Fruit fly (Drosophila melanogaster) whole organism: ENCODE results near the gene CG13893.
A peak's percentile ranks its signal among the peaks of the same experiment; 100 is the strongest.

Experiments
- CG8478 ChIP-seq: fragments of >200 bp; optimal IDR thresholded peaks from 2 replicates; lab custom pipeline; 2018; ENCODE audit warnings: inconsistent platforms
- Dll ChIP-seq: fragments of >200 bp; optimal IDR thresholded peaks from 2 replicates; lab custom pipeline; 2017
- EcR ChIP-seq, 2 experiments: fragments of >200 bp; optimal IDR thresholded peaks; 2 replicates each; lab custom pipeline; 2017; ENCODE audit warnings: missing biosample characterization in 2 of 2, missing genetic modification characterization in 2 of 2, missing genetic modification reagents in 2 of 2
- pan ChIP-seq: fragments of >200 bp; optimal IDR thresholded peaks from 2 replicates; lab custom pipeline; 2017
- psq ChIP-seq: fragments of >200 bp; optimal IDR thresholded peaks from 2 replicates; lab custom pipeline; 2017
- usp ChIP-seq: fragments of >200 bp; optimal IDR thresholded peaks from 2 replicates; lab custom pipeline; 2017; ENCODE audit warnings: missing biosample characterization, missing genetic modification characterization, mixed read lengths

Gene CG13893

dm6 chr3L:632058-632457 is 28.2 kb upstream of the CG13893 start:
- no peak for TF ChIP-seq pan
- no peak for TF ChIP-seq Dll (lab: Kevin White, UChicago)
- no peak for TF ChIP-seq usp (GFP tag; lab: Kevin White, UChicago)
- no peak for TF ChIP-seq psq
- no peak for TF ChIP-seq CG8478 (lab: Kevin White, UChicago)
- TF ChIP-seq EcR (GFP tag; optimal IDR thresholded peaks at IDR 0.05; lab: Kevin White, UChicago) = no peak

- TF ChIP-seq usp (GFP tag; lab: Kevin White, UChicago) (no peak), Dll (lab: Kevin White, UChicago) (peak; percentile 5), CG8478 (lab: Kevin White, UChicago) (no peak)
Observed at dm6 chr3L:630666-631065, 26.9 kb upstream of the CG13893 start.

dm6 chr3L:629916-630663 is 26.3 kb upstream of the CG13893 start:
- TF ChIP-seq Dll (lab: Kevin White, UChicago) = peak; percentile 3
- no peak for TF ChIP-seq psq

- no peak for TF ChIP-seq Dll (lab: Kevin White, UChicago)
- TF ChIP-seq CG8478 (lab: Kevin White, UChicago) = no peak
- no peak for TF ChIP-seq usp (GFP tag; lab: Kevin White, UChicago)
- TF ChIP-seq EcR (GFP tag; optimal IDR thresholded peaks at IDR 0.05; lab: Kevin White, UChicago) = no peak
- TF ChIP-seq psq = no peak
Observed at dm6 chr3L:629353-629915, 25.6 kb upstream of the CG13893 start.

DNA sequence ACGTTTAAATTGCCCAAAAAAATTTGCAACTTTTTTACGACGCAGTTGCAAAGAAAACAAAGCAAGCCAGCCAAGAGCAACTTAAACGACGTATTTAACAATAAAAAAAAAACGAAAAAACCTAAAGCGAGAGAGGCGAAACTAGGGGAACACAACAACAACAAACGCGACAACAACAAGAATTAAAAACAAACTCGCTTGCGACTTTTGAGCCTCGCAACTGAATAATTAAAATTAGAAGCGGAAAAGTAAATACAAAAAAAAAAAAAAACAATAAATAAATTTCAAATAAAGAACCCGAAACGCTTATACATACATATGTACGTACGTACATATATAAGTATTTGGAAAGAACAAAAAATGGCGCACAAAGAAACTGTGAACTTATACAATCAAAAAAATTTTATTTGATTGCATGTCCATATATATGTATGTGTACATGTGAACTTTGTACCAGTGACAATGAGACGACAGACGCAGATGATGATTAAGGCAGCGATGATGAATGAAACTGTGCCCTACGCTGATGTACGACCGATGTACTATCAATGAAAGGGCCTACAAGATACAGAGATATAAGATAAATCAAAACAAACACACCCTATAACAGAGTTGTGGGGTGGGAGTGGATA is 25.0 kb upstream of the CG13893 start:
- TF ChIP-seq pan = no peak
- TF ChIP-seq CG8478 (lab: Kevin White, UChicago) = no peak
- TF ChIP-seq psq = no peak
- no peak for TF ChIP-seq usp (GFP tag; lab: Kevin White, UChicago)
- no peak for TF ChIP-seq Dll (lab: Kevin White, UChicago)
- no peak for TF ChIP-seq EcR (GFP tag; optimal IDR thresholded peaks at IDR 0.05; lab: Kevin White, UChicago)

dm6 chr3L:627819-628601 is 24.2 kb upstream of the CG13893 start:
- TF ChIP-seq EcR (GFP tag; optimal IDR thresholded peaks at IDR 0.05; lab: Kevin White, UChicago) = peak in 1 of 2 experiments; percentile 61
- TF ChIP-seq CG8478 (lab: Kevin White, UChicago) = peak; percentile 49
- TF ChIP-seq usp (GFP tag; lab: Kevin White, UChicago) = no peak
- no peak for TF ChIP-seq pan
- TF ChIP-seq Dll (lab: Kevin White, UChicago) = peak; percentile 70
- no peak for TF ChIP-seq psq

- no peak for TF ChIP-seq psq
Observed at dm6 chr3L:627370-627769, 23.6 kb upstream of the CG13893 start.

DNA sequence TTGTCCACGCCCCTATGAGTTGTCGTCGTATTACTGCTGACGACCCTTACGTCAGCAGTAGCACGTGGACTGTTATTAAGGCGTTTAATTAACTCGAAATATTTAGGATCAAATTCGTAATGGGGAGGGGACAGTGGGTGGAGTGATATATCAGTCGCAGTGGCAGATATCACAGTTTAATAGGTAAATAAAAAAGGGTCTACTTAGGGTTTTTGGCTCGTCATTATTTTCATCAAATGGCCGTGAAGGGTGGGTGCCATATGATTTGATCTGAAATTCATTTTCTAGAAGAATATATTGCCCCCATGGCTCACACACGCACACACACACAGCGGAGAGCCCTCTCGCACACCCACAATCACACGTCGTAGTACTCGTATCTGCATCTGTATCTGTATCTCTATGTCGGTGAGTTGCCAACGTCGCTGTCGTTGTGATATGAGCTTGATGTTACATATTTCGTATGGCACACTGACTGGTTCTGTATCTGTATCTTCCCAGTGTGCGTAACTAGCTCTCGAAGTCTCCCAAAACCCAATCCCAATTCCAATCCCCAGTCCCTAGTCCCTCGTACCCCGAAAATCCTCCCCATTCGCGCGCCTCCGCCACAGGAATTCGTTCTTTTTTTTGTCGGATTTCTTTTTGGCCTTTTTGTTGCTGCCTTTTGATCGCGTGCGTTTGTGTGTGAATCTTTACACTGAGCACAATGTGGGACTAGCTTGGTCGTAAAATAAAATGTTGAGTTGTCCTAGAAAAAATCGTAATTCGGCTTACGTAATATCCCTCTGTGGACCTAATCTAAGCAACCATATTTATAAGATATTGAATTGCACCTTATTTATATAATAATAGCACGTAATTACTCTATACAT is 22.9 kb upstream of the CG13893 start:
- TF ChIP-seq CG8478 (lab: Kevin White, UChicago) (no peak), usp (GFP tag; lab: Kevin White, UChicago) (no peak), Dll (lab: Kevin White, UChicago) (no peak), pan (no peak)

DNA sequence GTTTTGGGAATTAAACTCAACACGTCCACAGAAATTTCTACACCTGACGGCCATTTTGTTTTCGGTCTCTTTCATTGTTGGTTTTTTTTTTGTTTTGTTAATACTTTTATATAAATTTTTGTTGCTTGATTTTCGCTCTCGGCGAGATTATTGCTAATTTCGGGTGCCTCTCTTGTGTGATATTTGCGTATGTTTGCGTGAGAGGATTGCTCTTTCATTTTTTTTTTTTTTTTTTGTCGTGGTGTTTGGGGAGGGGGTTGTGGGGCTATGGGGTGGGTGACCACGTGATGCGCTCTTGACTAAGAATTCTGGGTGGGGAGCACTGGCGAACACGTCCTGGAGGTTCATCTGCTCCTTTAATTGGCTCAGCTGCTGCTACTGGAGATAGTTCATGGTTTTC is 22.1 kb upstream of the CG13893 start:
- TF ChIP-seq Dll (lab: Kevin White, UChicago) (no peak), pan (no peak), CG8478 (lab: Kevin White, UChicago) (no peak), usp (GFP tag; lab: Kevin White, UChicago) (no peak), psq (no peak), EcR (GFP tag; optimal IDR thresholded peaks at IDR 0.05; lab: Kevin White, UChicago) (no peak)

dm6 chr3L:624203-624914 is 20.6 kb upstream of the CG13893 start:
- no peak for TF ChIP-seq usp (GFP tag; lab: Kevin White, UChicago)
- no peak for TF ChIP-seq EcR (GFP tag; optimal IDR thresholded peaks at IDR 0.05; lab: Kevin White, UChicago)
- no peak for TF ChIP-seq pan
- TF ChIP-seq Dll (lab: Kevin White, UChicago) = no peak
- no peak for TF ChIP-seq psq
- TF ChIP-seq CG8478 (lab: Kevin White, UChicago) = no peak

DNA sequence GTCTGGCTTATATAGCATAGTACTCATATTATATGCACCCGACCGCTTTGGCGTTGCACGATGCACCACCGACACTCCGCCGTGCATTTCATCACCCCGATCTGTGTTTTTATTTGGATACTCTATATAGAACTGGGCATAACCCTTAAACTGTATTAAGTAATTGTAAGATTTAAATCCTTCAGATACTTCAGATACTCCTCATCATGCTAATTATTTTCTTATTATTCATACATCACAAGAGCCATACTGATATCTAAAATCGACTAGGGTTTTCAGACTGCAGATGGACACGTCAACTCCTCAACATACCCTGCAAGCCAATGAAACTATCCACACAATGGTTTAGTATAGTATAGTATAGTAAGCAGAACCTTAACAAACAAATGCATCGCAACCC is 19.7 kb upstream of the CG13893 start:
- TF ChIP-seq Dll (lab: Kevin White, UChicago) (no peak), psq (no peak), pan (no peak), CG8478 (lab: Kevin White, UChicago) (no peak), EcR (GFP tag; optimal IDR thresholded peaks at IDR 0.05; lab: Kevin White, UChicago) (no peak), usp (GFP tag; lab: Kevin White, UChicago) (no peak)
